Worm (Caenorhabditis elegans) whole organism, L3 larva: ENCODE measurements around the gene tcl-2.

ENCODE experiments used
- aly-2 ChIP-seq: fragments of 150-350 bp; optimal IDR thresholded peaks from 2 replicates; lab custom pipeline; 2014; ENCODE audit warnings: missing biosample characterization, missing genetic modification characterization
- ama-1 ChIP-seq: fragments of 150-350 bp; optimal IDR thresholded peaks from 2 replicates; lab custom pipeline; 2018
- ceh-16 ChIP-seq: sonication (generic microtip); optimal IDR thresholded peaks from 2 replicates; lab custom pipeline; 2017; ENCODE audit warnings: missing biosample characterization, missing genetic modification characterization
- egl-27 ChIP-seq: sonication (generic microtip); optimal IDR thresholded peaks from 4 replicates; lab custom pipeline; 2017; ENCODE audit warnings: missing biosample characterization, missing genetic modification reagents, missing genetic modification characterization
- lin-15B ChIP-seq: fragments of 150-350 bp; optimal IDR thresholded peaks from 2 replicates; lab custom pipeline; 2014; ENCODE audit warnings: missing biosample characterization, missing genetic modification characterization
- lsy-12 ChIP-seq: sonication (generic microtip); optimal IDR thresholded peaks from 2 replicates; lab custom pipeline; 2016; ENCODE audit warnings: mild to moderate bottlenecking, missing genetic modification characterization, missing compliant biosample characterization
- mdl-1 ChIP-seq: fragments of 150-350 bp; optimal IDR thresholded peaks from 2 replicates; lab custom pipeline; 2014; ENCODE audit warnings: missing biosample characterization, missing genetic modification characterization
- nhr-77 ChIP-seq: fragments of 150-350 bp; optimal IDR thresholded peaks from 2 replicates; lab custom pipeline; 2014; ENCODE audit warnings: missing biosample characterization, missing genetic modification characterization
- unc-62 ChIP-seq: fragments of 150-350 bp; sonication (generic microtip); optimal IDR thresholded peaks from 4 replicates; lab custom pipeline; 2014; ENCODE audit warnings: missing biosample characterization, missing genetic modification reagents, missing genetic modification characterization
- ztf-11 ChIP-seq: fragments of 150-350 bp; optimal IDR thresholded peaks from 2 replicates; lab custom pipeline; 2014; ENCODE audit warnings: missing biosample characterization, missing genetic modification characterization

DNA sequence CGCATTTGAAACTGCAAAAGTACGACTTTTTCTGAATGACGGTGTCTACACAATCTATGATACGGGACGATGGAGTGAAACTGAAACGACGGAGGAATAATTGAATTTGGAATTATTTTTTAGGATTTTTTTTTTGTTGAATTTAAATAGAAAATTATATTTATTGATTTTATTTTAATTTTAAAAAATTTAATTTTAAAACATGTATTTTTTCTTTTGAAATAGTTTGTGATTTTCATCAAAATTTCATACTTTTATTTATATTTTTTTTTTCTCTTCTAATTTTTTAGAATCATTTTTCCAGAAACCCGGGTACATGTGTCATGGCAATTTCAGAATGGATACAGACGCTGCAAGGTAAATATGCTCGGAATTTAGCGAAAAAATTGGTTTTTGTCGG is 29.0 kb downstream of the tcl-2 start, which contains the start of gene Y38C1AA.1:
- TF ChIP-seq lsy-12 (no peak), egl-27 (tag; lab: Kevin White, UChicago) (no peak), nhr-77 (tag; lab: Kevin White, UChicago) (no peak), lin-15B (no peak), mdl-1 (tag; lab: Kevin White, UChicago) (no peak), aly-2 (tag; lab: Kevin White, UChicago) (no peak), ztf-11 (tag; lab: Kevin White, UChicago) (no peak), ama-1 (lab: Kevin White, UChicago) (no peak), ceh-16 (tag; lab: Kevin White, UChicago) (no peak), unc-62 (GFP tag; lab: Kevin White, UChicago) (no peak)
